Fruit fly (Drosophila melanogaster) whole organism, embryonic: Measurements from ENCODE around the gene RabX6.

Source experiments
- Asciz ChIP-seq: fragments of 200-800 bp; sonication (Bioruptor generic); optimal IDR thresholded peaks from 2 replicates; lab custom pipeline; 2017; ENCODE audit warnings: missing biosample characterization, mild to moderate bottlenecking, missing genetic modification characterization, missing genetic modification reagents
- CG11504 ChIP-seq: fragments of 200-800 bp; sonication (Bioruptor generic); optimal IDR thresholded peaks from 3 replicates; lab custom pipeline; 2019; ENCODE audit warnings: missing biosample characterization, mild to moderate bottlenecking, missing genetic modification characterization, moderate library complexity
- CG11723 ChIP-seq: fragments of 200-800 bp; sonication (Bioruptor generic); optimal IDR thresholded peaks from 2 replicates; lab custom pipeline; 2017; ENCODE audit warnings: missing biosample characterization, mild to moderate bottlenecking, missing genetic modification characterization
- CG12299 ChIP-seq: fragments of 200-800 bp; sonication (Bioruptor generic); optimal IDR thresholded peaks from 2 replicates; lab custom pipeline; 2018; ENCODE audit warnings: missing biosample characterization, mild to moderate bottlenecking, missing genetic modification characterization
- CG13894 ChIP-seq: fragments of 200-800 bp; sonication (Bioruptor generic); optimal IDR thresholded peaks from 3 replicates; lab custom pipeline; 2018; ENCODE audit warnings: missing biosample characterization, mild to moderate bottlenecking, missing genetic modification characterization, moderate library complexity
- CG14050 ChIP-seq: fragments of 200-800 bp; sonication (Bioruptor generic); IDR thresholded peaks from 3 replicates; pipeline ENCODE4 v1.3.6; 2022; ENCODE audit warnings: missing biosample characterization, missing genetic modification characterization
- CG14441 ChIP-seq: fragments of 200-800 bp; sonication (Bioruptor generic); IDR thresholded peaks from 2 replicates; pipeline ENCODE4 v1.3.6; 2022; ENCODE audit warnings: missing biosample characterization, missing genetic modification characterization
- CG16813 ChIP-seq: fragments of 200-800 bp; sonication (Bioruptor generic); IDR thresholded peaks from 3 replicates; pipeline ENCODE4 v1.3.6; 2022; ENCODE audit warnings: missing biosample characterization, missing genetic modification characterization; ENCODE audit not compliant: partially characterized antibody
- CG18011 ChIP-seq: fragments of 200-800 bp; sonication (Bioruptor generic); optimal IDR thresholded peaks from 2 replicates; lab custom pipeline; 2017; ENCODE audit warnings: missing biosample characterization, missing genetic modification characterization, mild to moderate bottlenecking, moderate library complexity, missing genotype
- CG3065 ChIP-seq: fragments of 200-800 bp; sonication (Bioruptor generic); optimal IDR thresholded peaks from 2 replicates; lab custom pipeline; 2016; ENCODE audit warnings: missing biosample characterization, missing genetic modification characterization
- CG32772 ChIP-seq: fragments of 200-800 bp; sonication (Bioruptor generic); IDR thresholded peaks from 2 replicates; pipeline ENCODE4 v1.3.6; 2022; ENCODE audit warnings: missing biosample characterization, missing genetic modification characterization
- CG43689 ChIP-seq: fragments of 200-800 bp; sonication (Bioruptor generic); IDR thresholded peaks from 2 replicates; pipeline ENCODE4 v1.3.6; 2022; ENCODE audit warnings: missing biosample characterization, missing genetic modification characterization
- CG6683 ChIP-seq: fragments of 200-800 bp; sonication (Bioruptor generic); optimal IDR thresholded peaks from 2 replicates; lab custom pipeline; 2017; ENCODE audit warnings: missing biosample characterization, mild to moderate bottlenecking, missing genetic modification characterization, missing genetic modification reagents
- CG9817 ChIP-seq: fragments of 200-800 bp; sonication (Bioruptor generic); optimal IDR thresholded peaks from 2 replicates; lab custom pipeline; 2018; ENCODE audit warnings: missing biosample characterization, mild to moderate bottlenecking, missing genetic modification characterization, moderate library complexity
- CG9932 ChIP-seq: fragments of 200-800 bp; sonication (Bioruptor generic); IDR thresholded peaks from 2 replicates; pipeline ENCODE4 v1.3.6; 2022; ENCODE audit warnings: missing biosample characterization, missing genetic modification characterization
- D19B ChIP-seq: fragments of 200-800 bp; sonication (Bioruptor generic); optimal IDR thresholded peaks from 2 replicates; lab custom pipeline; 2017; ENCODE audit warnings: missing biosample characterization, mild to moderate bottlenecking, missing genetic modification characterization
- Doc3 ChIP-seq: fragments of 200-800 bp; sonication (Bioruptor generic); IDR thresholded peaks from 3 replicates; pipeline ENCODE4 v1.3.6; 2022; ENCODE audit warnings: missing biosample characterization, missing genetic modification characterization; ENCODE audit not compliant: partially characterized antibody
- Drgx ChIP-seq: fragments of 200-800 bp; sonication (Bioruptor generic); IDR thresholded peaks from 2 replicates; pipeline ENCODE4 v1.3.6; 2022; ENCODE audit warnings: missing biosample characterization, missing genetic modification characterization
- E2f1 ChIP-seq: fragments of 200-800 bp; sonication (Bioruptor generic); IDR thresholded peaks from 2 replicates; pipeline ENCODE4 v1.3.6; 2022; ENCODE audit warnings: missing biosample characterization, missing genetic modification characterization
- Eip74EF ChIP-seq, 2 experiments: fragments of 200-800 bp in 1 of 2; fragments of >200 bp in 1 of 2; sonication (Bioruptor generic) in 1 of 2; optimal IDR thresholded peaks; 2 replicates each; lab custom pipeline; 2017 to 2019; ENCODE audit warnings: missing biosample characterization in 2 of 2, missing genetic modification characterization in 2 of 2, mild to moderate bottlenecking in 1 of 2, moderate library complexity in 1 of 2
- Fer1 ChIP-seq: fragments of 200-800 bp; sonication (Bioruptor generic); optimal IDR thresholded peaks from 2 replicates; lab custom pipeline; 2017; ENCODE audit warnings: missing biosample characterization, mild to moderate bottlenecking, missing genetic modification characterization
- Hr39 ChIP-seq: fragments of >200 bp; optimal IDR thresholded peaks from 2 replicates; lab custom pipeline; 2017
- Lim3 ChIP-seq: fragments of 200-800 bp; sonication (Bioruptor generic); IDR thresholded peaks from 2 replicates; pipeline ENCODE4 v1.3.6; 2022; ENCODE audit warnings: missing biosample characterization, missing genetic modification characterization
- Mad ChIP-seq: fragments of 200-800 bp; sonication (Bioruptor generic); optimal IDR thresholded peaks from 2 replicates; lab custom pipeline; 2016; ENCODE audit warnings: missing biosample characterization, missing genetic modification characterization
- Max ChIP-seq: fragments of 200-800 bp; sonication (Bioruptor generic); optimal IDR thresholded peaks from 2 replicates; lab custom pipeline; 2016; ENCODE audit warnings: missing biosample characterization, mild to moderate bottlenecking, missing genetic modification characterization
- Nf-YB ChIP-seq: fragments of 200-800 bp; sonication (Bioruptor generic); optimal IDR thresholded peaks from 3 replicates; lab custom pipeline; 2019; ENCODE audit warnings: missing biosample characterization, mild to moderate bottlenecking, missing genetic modification characterization, moderate library complexity
- Six4 ChIP-seq: fragments of 200-800 bp; sonication (Bioruptor generic); optimal IDR thresholded peaks from 2 replicates; lab custom pipeline; 2016; ENCODE audit warnings: missing biosample characterization, missing genetic modification characterization
- Taf1 ChIP-seq: fragments of 200-800 bp; sonication (Bioruptor generic); IDR thresholded peaks from 2 replicates; pipeline ENCODE4 v1.3.6; 2022; ENCODE audit warnings: missing biosample characterization, missing genetic modification characterization
- abd-A ChIP-seq: fragments of 200-800 bp; sonication (Bioruptor generic); optimal IDR thresholded peaks from 3 replicates; lab custom pipeline; 2019; ENCODE audit warnings: missing biosample characterization, mild to moderate bottlenecking, missing genetic modification characterization, moderate library complexity
- ap ChIP-seq: fragments of 200-800 bp; sonication (Bioruptor generic); IDR thresholded peaks from 2 replicates; pipeline ENCODE4 v1.3.6; 2022; ENCODE audit warnings: missing biosample characterization, missing genetic modification characterization
- bab2 ChIP-seq: fragments of 200-800 bp; sonication (Bioruptor generic); optimal IDR thresholded peaks from 2 replicates; lab custom pipeline; 2016; ENCODE audit warnings: missing biosample characterization, missing genetic modification characterization
- cato ChIP-seq: fragments of 200-800 bp; sonication (Bioruptor generic); optimal IDR thresholded peaks from 2 replicates; lab custom pipeline; 2016; ENCODE audit warnings: missing biosample characterization, missing genetic modification characterization, borderline replicate concordance
- cwo ChIP-seq: fragments of 200-800 bp; sonication (Bioruptor generic); optimal IDR thresholded peaks from 3 replicates; lab custom pipeline; 2017; ENCODE audit warnings: missing biosample characterization, missing genetic modification characterization, mild to moderate bottlenecking, moderate library complexity, missing genetic modification reagents
- dm ChIP-seq: fragments of 200-800 bp; sonication (Bioruptor generic); optimal IDR thresholded peaks from 3 replicates; lab custom pipeline; 2016; ENCODE audit warnings: missing biosample characterization, missing genetic modification characterization
- dmrt11E ChIP-seq: fragments of 200-800 bp; sonication (Bioruptor generic); optimal IDR thresholded peaks from 3 replicates; lab custom pipeline; 2018; ENCODE audit warnings: missing biosample characterization, mild to moderate bottlenecking, missing genetic modification characterization, moderate library complexity
- eve ChIP-seq, 2 experiments: fragments of >200 bp; optimal IDR thresholded peaks; 2 replicates each; lab custom pipeline; 2017; ENCODE audit warnings: missing biosample characterization in 2 of 2, missing genetic modification characterization in 2 of 2
- fru ChIP-seq: fragments of >200 bp; optimal IDR thresholded peaks from 2 replicates; lab custom pipeline; 2017
- gem ChIP-seq: fragments of 200-800 bp; sonication (Bioruptor generic); optimal IDR thresholded peaks from 2 replicates; lab custom pipeline; 2019; ENCODE audit warnings: missing biosample characterization, mild to moderate bottlenecking, missing genetic modification characterization, moderate library complexity
- ham ChIP-seq: fragments of 200-800 bp; sonication (Bioruptor generic); IDR thresholded peaks from 2 replicates; pipeline ENCODE4 v1.3.6; 2022; ENCODE audit warnings: missing biosample characterization, missing genetic modification characterization
- jigr1 ChIP-seq: fragments of 200-800 bp; sonication (Bioruptor generic); IDR thresholded peaks from 3 replicates; pipeline ENCODE4 v1.3.6; 2022; ENCODE audit warnings: missing biosample characterization, missing genetic modification characterization
- jing ChIP-seq: fragments of 200-800 bp; sonication (Bioruptor generic); optimal IDR thresholded peaks from 2 replicates; lab custom pipeline; 2018; ENCODE audit warnings: missing biosample characterization, mild to moderate bottlenecking, missing genetic modification characterization
- klu ChIP-seq: fragments of 200-800 bp; sonication (Bioruptor generic); IDR thresholded peaks from 2 replicates; pipeline ENCODE4 v1.3.6; 2022; ENCODE audit warnings: missing biosample characterization, missing genetic modification characterization
- onecut ChIP-seq: fragments of 200-800 bp; sonication (Bioruptor generic); IDR thresholded peaks from 2 replicates; pipeline ENCODE4 v1.3.6; 2022; ENCODE audit warnings: missing biosample characterization, missing genetic modification characterization
- rib ChIP-seq: fragments of 200-800 bp; sonication (Bioruptor generic); IDR thresholded peaks from 2 replicates; pipeline ENCODE4 v1.3.6; 2022; ENCODE audit warnings: missing biosample characterization, missing genetic modification characterization
- stwl ChIP-seq: fragments of 200-800 bp; sonication (Bioruptor generic); optimal IDR thresholded peaks from 3 replicates; lab custom pipeline; 2018; ENCODE audit warnings: missing biosample characterization, mild to moderate bottlenecking, missing genetic modification characterization, moderate library complexity
- tll ChIP-seq, 2 experiments: fragments of 200-800 bp in 1 of 2; fragments of >200 bp in 1 of 2; sonication (Bioruptor generic) in 1 of 2; optimal IDR thresholded peaks; 2 replicates each; lab custom pipeline; 2017 to 2019; ENCODE audit warnings: missing biosample characterization in 2 of 2, missing genetic modification characterization in 2 of 2, mild to moderate bottlenecking in 1 of 2, moderate library complexity in 1 of 2
- usp ChIP-seq: fragments of >200 bp; optimal IDR thresholded peaks from 2 replicates; lab custom pipeline; 2017; ENCODE audit warnings: missing biosample characterization, missing genetic modification characterization
- wek ChIP-seq: fragments of 200-800 bp; sonication (Bioruptor generic); optimal IDR thresholded peaks from 3 replicates; lab custom pipeline; 2018; ENCODE audit warnings: missing biosample characterization, mild to moderate bottlenecking, missing genetic modification characterization, moderate library complexity
- zen2 ChIP-seq: fragments of 200-800 bp; sonication (Bioruptor generic); IDR thresholded peaks from 3 replicates; pipeline ENCODE4 v1.3.6; 2022; ENCODE audit warnings: missing biosample characterization, missing genetic modification characterization; ENCODE audit not compliant: partially characterized antibody

Gene RabX6

DNA sequence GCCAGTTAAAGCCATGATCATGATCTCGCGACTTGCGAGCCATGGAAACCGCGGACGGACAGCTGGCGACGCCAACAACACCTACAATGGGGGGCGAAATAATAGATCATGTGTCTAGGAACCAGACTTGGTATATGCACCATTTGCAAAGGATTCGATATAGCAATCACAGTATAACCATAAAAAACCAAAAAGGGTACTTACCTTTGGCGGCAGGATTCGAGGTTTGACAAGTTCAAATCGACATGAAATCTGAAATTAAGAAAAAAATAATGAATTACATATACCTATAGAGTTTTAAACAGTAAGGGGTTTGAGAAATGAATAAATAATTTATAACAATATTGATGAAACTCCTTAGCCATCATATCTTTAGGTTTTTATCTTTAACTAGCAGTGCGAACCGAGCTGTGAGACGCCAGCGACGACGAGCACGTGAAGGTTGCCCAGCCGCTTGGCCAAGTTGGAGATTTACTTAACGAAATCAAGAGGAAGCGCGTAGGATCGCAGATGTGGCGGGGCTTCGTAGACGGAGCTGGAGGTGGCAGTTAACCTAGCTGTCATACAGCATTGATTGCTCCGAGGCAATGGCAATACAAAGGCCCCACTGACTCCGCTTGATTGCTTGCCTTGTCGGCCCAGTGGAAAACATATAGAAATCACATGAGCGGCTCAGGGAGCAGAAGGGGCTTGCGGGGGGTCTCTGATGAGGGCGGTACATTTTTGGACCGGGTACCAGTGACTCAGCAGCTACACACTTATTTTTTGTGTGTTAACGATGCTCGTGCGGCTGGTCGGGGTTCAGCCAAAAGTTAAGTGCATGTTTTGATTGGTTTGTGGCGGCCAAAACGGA, 43.8 kb downstream of the RabX6 start (continued):
- TF ChIP-seq CG32772 (GFP tag; lab: Robert Waterston, UW) = no peak
- no peak for TF ChIP-seq D19B (GFP tag; lab: Kevin White, UChicago)
- TF ChIP-seq CG11723 (GFP tag; lab: Kevin White, UChicago) = no peak
- no peak for TF ChIP-seq stwl (tag; lab: Kevin White, UChicago)
- TF ChIP-seq gem (tag; lab: Kevin White, UChicago) = peak; percentile 65
- TF ChIP-seq CG14050 (GFP tag; lab: Robert Waterston, UW) = no peak
- TF ChIP-seq CG14441 (GFP tag; lab: Robert Waterston, UW) = no peak
- no peak for TF ChIP-seq klu (GFP tag; lab: Robert Waterston, UW)
- TF ChIP-seq jing (GFP tag; lab: Kevin White, UChicago) = no peak
- no peak for TF ChIP-seq ap (GFP tag; lab: Robert Waterston, UW)
- no peak for TF ChIP-seq dm
- TF ChIP-seq Nf-YB (GFP tag; lab: Kevin White, UChicago) = no peak
- no peak for TF ChIP-seq ham
- TF ChIP-seq Asciz (GFP tag; lab: Kevin White, UChicago) = no peak
- TF ChIP-seq onecut (GFP tag; lab: Robert Waterston, UW) = peak; percentile 34
- peak in 1 of 2 experiments; percentile 45 for TF ChIP-seq eve (GFP tag; optimal IDR thresholded peaks at IDR 0.05; lab: Kevin White, UChicago)
- no peak for TF ChIP-seq abd-A (tag; lab: Kevin White, UChicago)
- no peak for TF ChIP-seq Mad
- no peak for TF ChIP-seq Lim3
- no peak for TF ChIP-seq Taf1 (GFP tag; lab: Robert Waterston, UW)
- no peak for TF ChIP-seq Fer1 (GFP tag; lab: Kevin White, UChicago)
- TF ChIP-seq CG9932 (GFP tag; lab: Robert Waterston, UW) = no peak; the same call in 1 of the 2 replicates
- no peak for TF ChIP-seq Max (GFP tag; lab: Kevin White, UChicago)
- TF ChIP-seq cwo (GFP tag; lab: Kevin White, UChicago) = peak; percentile 26
- no peak for TF ChIP-seq Doc3 (GFP tag; lab: Robert Waterston, UW)
- TF ChIP-seq CG6683 (GFP tag; lab: Kevin White, UChicago) = no peak
- TF ChIP-seq CG43689 (GFP tag; lab: Robert Waterston, UW) = no peak
- no peak for TF ChIP-seq CG12299 (tag; lab: Kevin White, UChicago)
- no peak for TF ChIP-seq zen2
- no peak for TF ChIP-seq tll (GFP tag; optimal IDR thresholded peaks at IDR 0.05; lab: Kevin White, UChicago)
- TF ChIP-seq jigr1 = no peak
- TF ChIP-seq Hr39 = no peak
- TF ChIP-seq dmrt11E (tag; lab: Kevin White, UChicago) = peak; percentile 21
- TF ChIP-seq CG11504 (tag; lab: Kevin White, UChicago) = peak; percentile 58
- no peak for TF ChIP-seq CG16813 (GFP tag; lab: Robert Waterston, UW)
- no peak for TF ChIP-seq rib (GFP tag; lab: Robert Waterston, UW)
- no peak for TF ChIP-seq bab2 (GFP tag; lab: Kevin White, UChicago)
- TF ChIP-seq usp (GFP tag; lab: Kevin White, UChicago) = no peak
- no peak for TF ChIP-seq cato (GFP tag; lab: Kevin White, UChicago)
- no peak for TF ChIP-seq Eip74EF (GFP tag; optimal IDR thresholded peaks at IDR 0.05; lab: Kevin White, UChicago)
- peak; percentile 34; the same call in 1 of the 2 replicates for TF ChIP-seq Drgx (GFP tag; lab: Robert Waterston, UW)
- TF ChIP-seq CG13894 (tag; lab: Kevin White, UChicago) = peak; percentile 67
- peak; percentile 15; the same call in 1 of the 2 replicates for TF ChIP-seq E2f1 (GFP tag; lab: Robert Waterston, UW)
- TF ChIP-seq fru (lab: Kevin White, UChicago) = no peak
- no peak for TF ChIP-seq Six4 (GFP tag; lab: Kevin White, UChicago)
- TF ChIP-seq wek (GFP tag; lab: Kevin White, UChicago) = no peak
- TF ChIP-seq CG18011 (GFP tag; lab: Kevin White, UChicago) = no peak
- no peak for TF ChIP-seq CG3065 (GFP tag; lab: Kevin White, UChicago)
- TF ChIP-seq CG9817 (tag; lab: Kevin White, UChicago) = no peak
